Worm (Caenorhabditis elegans) whole organism, early embryonic: ENCODE data around the gene H10E21.1.

Experiments used
- ama-1 ChIP-seq: fragments of 150-350 bp; optimal IDR thresholded peaks from 2 replicates; lab custom pipeline; 2014
- hnd-1 ChIP-seq: sonication (generic microtip); optimal IDR thresholded peaks from 2 replicates; lab custom pipeline; 2016; ENCODE audit warnings: missing genetic modification characterization, missing compliant biosample characterization
- tbx-37 ChIP-seq: fragments of 200-800 bp; sonication (Bioruptor generic); conservative IDR thresholded peaks from 2 replicates; pipeline ENCODE4 v1.3.6; 2022; ENCODE audit warnings: missing genetic modification reagents, missing genetic modification characterization, missing compliant biosample characterization
- tra-4 ChIP-seq: sonication (generic microtip); optimal IDR thresholded peaks from 2 replicates; lab custom pipeline; 2017; ENCODE audit warnings: missing genetic modification characterization, missing compliant biosample characterization

- no peak for TF ChIP-seq tbx-37 (GFP tag; lab: Robert Waterston, UW)
- TF ChIP-seq ama-1 (lab: Kevin White, UChicago) = no peak
- no peak for TF ChIP-seq tra-4
- no peak for TF ChIP-seq hnd-1
These were observed 33.5 kb downstream of the H10E21.1 start for ce11 chrIII:49064-49463.
